Fruit fly (Drosophila melanogaster) whole organism, embryonic: Measurements from ENCODE around the gene Pdcd4.

Experiments used
- Atf6 ChIP-seq: fragments of 200-800 bp; sonication (Bioruptor generic); IDR thresholded peaks from 2 replicates; pipeline ENCODE4 v1.3.6; 2022; ENCODE audit warnings: missing biosample characterization, missing genetic modification characterization
- Blimp-1 ChIP-seq: fragments of 200-800 bp; sonication (Bioruptor generic); optimal IDR thresholded peaks from 3 replicates; lab custom pipeline; 2018; ENCODE audit warnings: missing biosample characterization, missing genetic modification characterization, mild to moderate bottlenecking, moderate library complexity, missing genetic modification reagents
- CG10366 ChIP-seq: fragments of 200-800 bp; sonication (Bioruptor generic); IDR thresholded peaks from 2 replicates; pipeline ENCODE4 v1.3.6; 2022; ENCODE audit warnings: missing biosample characterization, missing genetic modification characterization
- CG10462 ChIP-seq: fragments of 200-800 bp; sonication (Bioruptor generic); optimal IDR thresholded peaks from 2 replicates; lab custom pipeline; 2016; ENCODE audit warnings: missing biosample characterization, missing genetic modification characterization
- CG11695 ChIP-seq: fragments of 200-800 bp; sonication (Bioruptor generic); IDR thresholded peaks from 3 replicates; pipeline ENCODE4 v1.3.6; 2022; ENCODE audit warnings: missing biosample characterization, missing genetic modification characterization
- CG12104 ChIP-seq: fragments of 200-800 bp; sonication (Bioruptor generic); optimal IDR thresholded peaks from 3 replicates; lab custom pipeline; 2016; ENCODE audit warnings: missing biosample characterization, missing genetic modification characterization
- CG12659 ChIP-seq: fragments of 200-800 bp; sonication (Bioruptor generic); optimal IDR thresholded peaks from 3 replicates; lab custom pipeline; 2017; ENCODE audit warnings: mild to moderate bottlenecking, missing biosample characterization, missing genetic modification reagents, missing genetic modification characterization
- CG1529 ChIP-seq: fragments of 200-800 bp; sonication (Bioruptor generic); optimal IDR thresholded peaks from 3 replicates; lab custom pipeline; 2018; ENCODE audit warnings: missing biosample characterization, missing genetic modification characterization
- CG17385 ChIP-seq: fragments of 200-800 bp; sonication (Bioruptor generic); optimal IDR thresholded peaks from 3 replicates; lab custom pipeline; 2018; ENCODE audit warnings: missing biosample characterization, mild to moderate bottlenecking, missing genetic modification characterization
- CG17912 ChIP-seq: fragments of 200-800 bp; sonication (Bioruptor generic); optimal IDR thresholded peaks from 2 replicates; lab custom pipeline; 2018; ENCODE audit warnings: missing biosample characterization, mild to moderate bottlenecking, missing genetic modification characterization
- CG18599 ChIP-seq: fragments of 200-800 bp; sonication (Bioruptor generic); optimal IDR thresholded peaks from 3 replicates; lab custom pipeline; 2017; ENCODE audit warnings: missing biosample characterization, missing genetic modification characterization, mild to moderate bottlenecking, moderate library complexity, missing genetic modification reagents
- CG2678 ChIP-seq: fragments of 200-800 bp; sonication (Bioruptor generic); optimal IDR thresholded peaks from 3 replicates; lab custom pipeline; 2019; ENCODE audit warnings: missing biosample characterization, mild to moderate bottlenecking, missing genetic modification characterization, moderate library complexity
- CG31441 ChIP-seq: fragments of 200-800 bp; sonication (Bioruptor generic); IDR thresholded peaks from 2 replicates; pipeline ENCODE4 v1.3.6; 2022; ENCODE audit warnings: missing biosample characterization, missing genetic modification characterization
- CG34422 ChIP-seq: fragments of 200-800 bp; sonication (Bioruptor generic); IDR thresholded peaks from 3 replicates; pipeline ENCODE4 v1.3.6; 2022; ENCODE audit warnings: missing biosample characterization, missing genetic modification characterization
- CG3838 ChIP-seq: fragments of 200-800 bp; sonication (Bioruptor generic); optimal IDR thresholded peaks from 3 replicates; lab custom pipeline; 2016; ENCODE audit warnings: missing biosample characterization, missing genetic modification characterization
- CG4404 ChIP-seq: fragments of 200-800 bp; sonication (Bioruptor generic); IDR thresholded peaks from 2 replicates; pipeline ENCODE4 v1.3.6; 2022; ENCODE audit warnings: missing biosample characterization, missing genetic modification characterization
- CG7786 ChIP-seq: fragments of 200-800 bp; sonication (Bioruptor generic); optimal IDR thresholded peaks from 2 replicates; lab custom pipeline; 2016; ENCODE audit warnings: missing biosample characterization, missing genetic modification characterization
- CG9437 ChIP-seq: fragments of 200-800 bp; sonication (Bioruptor generic); optimal IDR thresholded peaks from 2 replicates; lab custom pipeline; 2018; ENCODE audit warnings: missing biosample characterization, mild to moderate bottlenecking, missing genetic modification characterization
- CG9727 ChIP-seq: fragments of 200-800 bp; sonication (Bioruptor generic); optimal IDR thresholded peaks from 3 replicates; lab custom pipeline; 2017; ENCODE audit warnings: missing biosample characterization, mild to moderate bottlenecking, missing genetic modification characterization
- Doc2 ChIP-seq: fragments of 200-800 bp; sonication (Bioruptor generic); IDR thresholded peaks from 2 replicates; pipeline ENCODE4 v1.3.6; 2022; ENCODE audit warnings: missing biosample characterization, missing genetic modification characterization
- Dp ChIP-seq: fragments of 200-800 bp; sonication (Bioruptor generic); optimal IDR thresholded peaks from 2 replicates; lab custom pipeline; 2018; ENCODE audit warnings: missing biosample characterization, mild to moderate bottlenecking, missing genetic modification characterization, moderate library complexity
- E2f1 ChIP-seq: fragments of 200-800 bp; sonication (Bioruptor generic); IDR thresholded peaks from 2 replicates; pipeline ENCODE4 v1.3.6; 2022; ENCODE audit warnings: missing biosample characterization, missing genetic modification characterization
- Fer2 ChIP-seq: fragments of 200-800 bp; sonication (Bioruptor generic); optimal IDR thresholded peaks from 2 replicates; lab custom pipeline; 2018; ENCODE audit warnings: missing biosample characterization, mild to moderate bottlenecking, missing genetic modification characterization, moderate library complexity
- Gug ChIP-seq: fragments of 200-800 bp; sonication (Bioruptor generic); IDR thresholded peaks from 4 replicates; pipeline ENCODE4 v1.3.6; 2022; ENCODE audit warnings: missing biosample characterization, missing genetic modification characterization
- HLH54F ChIP-seq: fragments of 200-800 bp; sonication (Bioruptor generic); optimal IDR thresholded peaks from 3 replicates; lab custom pipeline; 2016; ENCODE audit warnings: missing biosample characterization, missing genetic modification characterization
- Hr3 ChIP-seq: fragments of 200-800 bp; sonication (Bioruptor generic); optimal IDR thresholded peaks from 3 replicates; lab custom pipeline; 2016; ENCODE audit warnings: missing biosample characterization, missing genetic modification characterization
- Hsf ChIP-seq: fragments of 200-800 bp; sonication (Bioruptor generic); optimal IDR thresholded peaks from 3 replicates; lab custom pipeline; 2016; ENCODE audit warnings: missing biosample characterization, missing genetic modification characterization
- Kr ChIP-seq: fragments of 200-800 bp; sonication (Bioruptor generic); optimal IDR thresholded peaks from 2 replicates; lab custom pipeline; 2017; ENCODE audit warnings: missing biosample characterization, mild to moderate bottlenecking, missing genetic modification characterization
- MTF-1 ChIP-seq: fragments of 200-800 bp; sonication (Bioruptor generic); optimal IDR thresholded peaks from 2 replicates; lab custom pipeline; 2018; ENCODE audit warnings: missing biosample characterization, mild to moderate bottlenecking, missing genetic modification characterization, borderline replicate concordance
- Nf-YB ChIP-seq: fragments of 200-800 bp; sonication (Bioruptor generic); optimal IDR thresholded peaks from 3 replicates; lab custom pipeline; 2019; ENCODE audit warnings: missing biosample characterization, mild to moderate bottlenecking, missing genetic modification characterization, moderate library complexity
- Nf-YC ChIP-seq: fragments of 200-800 bp; optimal IDR thresholded peaks from 3 replicates; lab custom pipeline; 2019; ENCODE audit warnings: missing biosample characterization, mild to moderate bottlenecking, missing genetic modification characterization, moderate library complexity
- Rx ChIP-seq: fragments of 200-800 bp; sonication (Bioruptor generic); IDR thresholded peaks from 2 replicates; pipeline ENCODE4 v1.3.6; 2022; ENCODE audit warnings: missing biosample characterization, missing genetic modification characterization
- Sox100B ChIP-seq: fragments of 200-800 bp; sonication (Bioruptor generic); optimal IDR thresholded peaks from 3 replicates; lab custom pipeline; 2018; ENCODE audit warnings: missing biosample characterization, mild to moderate bottlenecking, missing genetic modification characterization
- Sox102F ChIP-seq: fragments of 200-800 bp; sonication (Bioruptor generic); optimal IDR thresholded peaks from 2 replicates; lab custom pipeline; 2018; ENCODE audit warnings: missing biosample characterization, mild to moderate bottlenecking, missing genetic modification characterization, moderate library complexity
- chinmo ChIP-seq: fragments of 200-800 bp; sonication (Bioruptor generic); IDR thresholded peaks from 4 replicates; pipeline ENCODE4 v1.3.6; 2022; ENCODE audit warnings: missing biosample characterization, missing genetic modification characterization; ENCODE audit not compliant: partially characterized antibody
- chn ChIP-seq: fragments of 200-800 bp; sonication (Bioruptor generic); optimal IDR thresholded peaks from 2 replicates; lab custom pipeline; 2016; ENCODE audit warnings: missing biosample characterization, missing genetic modification characterization
- dan ChIP-seq: fragments of 200-800 bp; sonication (Bioruptor generic); IDR thresholded peaks from 2 replicates; pipeline ENCODE4 v1.3.6; 2022; ENCODE audit warnings: missing biosample characterization, missing genetic modification characterization
- dati ChIP-seq: fragments of 200-800 bp; sonication (Bioruptor generic); IDR thresholded peaks from 2 replicates; pipeline ENCODE4 v1.3.6; 2022; ENCODE audit warnings: missing biosample characterization, missing genetic modification characterization
- en ChIP-seq: fragments of 200-800 bp; sonication (Bioruptor generic); optimal IDR thresholded peaks from 2 replicates; lab custom pipeline; 2016; ENCODE audit warnings: missing biosample characterization, missing genetic modification characterization
- gro ChIP-seq: fragments of 200-800 bp; sonication (Bioruptor generic); optimal IDR thresholded peaks from 2 replicates; lab custom pipeline; 2016; ENCODE audit warnings: missing biosample characterization, missing genetic modification characterization
- gsb-n ChIP-seq: fragments of 200-800 bp; sonication (Bioruptor generic); optimal IDR thresholded peaks from 3 replicates; lab custom pipeline; 2018; ENCODE audit warnings: missing biosample characterization, mild to moderate bottlenecking, missing genetic modification characterization
- kay ChIP-seq: fragments of 200-800 bp; sonication (Bioruptor generic); optimal IDR thresholded peaks from 2 replicates; lab custom pipeline; 2016; ENCODE audit warnings: missing biosample characterization, missing genetic modification characterization
- lab ChIP-seq: fragments of 200-800 bp; sonication (Bioruptor generic); optimal IDR thresholded peaks from 3 replicates; lab custom pipeline; 2017; ENCODE audit warnings: missing biosample characterization, missing genetic modification characterization, mild to moderate bottlenecking, moderate library complexity, missing genetic modification reagents
- lbe ChIP-seq: fragments of 200-800 bp; sonication (Bioruptor generic); optimal IDR thresholded peaks from 2 replicates; lab custom pipeline; 2016; ENCODE audit warnings: missing biosample characterization, mild to moderate bottlenecking, missing genetic modification characterization
- mld ChIP-seq: fragments of 200-800 bp; sonication (Bioruptor generic); IDR thresholded peaks from 3 replicates; pipeline ENCODE4 v1.3.6; 2022; ENCODE audit warnings: missing biosample characterization, missing genetic modification characterization; ENCODE audit not compliant: partially characterized antibody
- nerfin-2 ChIP-seq: fragments of 200-800 bp; sonication (Bioruptor generic); IDR thresholded peaks from 2 replicates; pipeline ENCODE4 v1.3.6; 2022; ENCODE audit warnings: missing biosample characterization, missing genetic modification characterization; ENCODE audit not compliant: partially characterized antibody
- sens ChIP-seq: fragments of 200-800 bp; sonication (Bioruptor generic); peaks from one replicate; lab custom pipeline; 2016; ENCODE audit warnings: missing biosample characterization, missing genetic modification characterization
- sima ChIP-seq: fragments of 200-800 bp; sonication (Bioruptor generic); optimal IDR thresholded peaks from 2 replicates; lab custom pipeline; 2016; ENCODE audit warnings: missing biosample characterization, missing genetic modification characterization
- slou ChIP-seq: fragments of 200-800 bp; sonication (Bioruptor generic); optimal IDR thresholded peaks from 3 replicates; lab custom pipeline; 2016; ENCODE audit warnings: missing biosample characterization, missing genetic modification characterization
- so ChIP-seq: fragments of 200-800 bp; sonication (Bioruptor generic); IDR thresholded peaks from 3 replicates; pipeline ENCODE4 v1.3.6; 2022; ENCODE audit warnings: missing biosample characterization, missing genetic modification characterization
- tup ChIP-seq: fragments of 200-800 bp; sonication (Bioruptor generic); optimal IDR thresholded peaks from 2 replicates; lab custom pipeline; 2016; ENCODE audit warnings: missing biosample characterization, mild to moderate bottlenecking, missing genetic modification characterization, moderate library complexity
- yki ChIP-seq: fragments of >200 bp; optimal IDR thresholded peaks from 3 replicates; lab custom pipeline; 2018

Gene Pdcd4

dm6 chrX:13783534-13783949, 28.3 kb upstream of the Pdcd4 start, which contains the start of gene inaE (continued):
- TF ChIP-seq CG34422 (no peak), CG12659 (GFP tag; lab: Kevin White, UChicago) (peak; percentile 46), CG31441 (peak; percentile 11; the same call in 1 of the 2 replicates), dati (GFP tag; lab: Robert Waterston, UW) (no peak), CG9727 (GFP tag; lab: Kevin White, UChicago) (no peak), en (GFP tag; lab: Kevin White, UChicago) (no peak), Nf-YC (tag; lab: Kevin White, UChicago) (peak; percentile 17), Kr (GFP tag; lab: Kevin White, UChicago) (no peak), HLH54F (GFP tag; lab: Kevin White, UChicago) (no peak), Sox100B (GFP tag; lab: Kevin White, UChicago) (no peak), Nf-YB (GFP tag; lab: Kevin White, UChicago) (no peak), CG10366 (GFP tag; lab: Robert Waterston, UW) (no peak), Doc2 (GFP tag; lab: Robert Waterston, UW) (no peak), Fer2 (tag; lab: Kevin White, UChicago) (no peak), CG17385 (no peak), slou (GFP tag; lab: Kevin White, UChicago) (no peak), CG12104 (GFP tag; lab: Kevin White, UChicago) (no peak), gsb-n (tag; lab: Kevin White, UChicago) (no peak), so (GFP tag; lab: Robert Waterston, UW) (no peak), lab (peak; percentile 39), CG17912 (GFP tag; lab: Kevin White, UChicago) (peak; percentile 14), CG3838 (GFP tag; lab: Kevin White, UChicago) (no peak), E2f1 (GFP tag; lab: Robert Waterston, UW) (no peak), Gug (GFP tag; lab: Robert Waterston, UW) (no peak), Atf6 (GFP tag; lab: Robert Waterston, UW) (peak; percentile 37; the same call in 1 of the 2 replicates), sens (GFP tag; lab: Kevin White, UChicago) (peak; percentile 57), MTF-1 (no peak), chinmo (GFP tag; lab: Robert Waterston, UW) (0 out of 4 replicates have a peak, but pooled peaks have one; percentile 63), lbe (GFP tag; lab: Kevin White, UChicago) (no peak), yki (lab: Kevin White, UChicago) (no peak), dan (no peak), CG1529 (GFP tag; lab: Kevin White, UChicago) (no peak), sima (no peak), nerfin-2 (GFP tag; lab: Robert Waterston, UW) (peak; percentile 73), CG9437 (GFP tag; lab: Kevin White, UChicago) (no peak), Blimp-1 (GFP tag; lab: Kevin White, UChicago) (peak; percentile 94), CG2678 (tag; lab: Kevin White, UChicago) (peak; percentile 11), chn (GFP tag; lab: Kevin White, UChicago) (no peak), CG11695 (GFP tag; lab: Robert Waterston, UW) (no peak), CG4404 (no peak), Rx (GFP tag; lab: Robert Waterston, UW) (no peak), Sox102F (GFP tag; lab: Kevin White, UChicago) (no peak), mld (GFP tag; lab: Robert Waterston, UW) (peak; percentile 63; the same call in 2 of the 3 replicates), CG7786 (GFP tag; lab: Kevin White, UChicago) (no peak), CG18599 (GFP tag; lab: Kevin White, UChicago) (no peak), Hr3 (no peak), CG10462 (GFP tag; lab: Kevin White, UChicago) (no peak), tup (GFP tag; lab: Kevin White, UChicago) (no peak), gro (GFP tag; lab: Kevin White, UChicago) (peak; percentile 38), Dp (peak; percentile 84), Hsf (GFP tag; lab: Kevin White, UChicago) (no peak), kay (GFP tag; lab: Kevin White, UChicago) (no peak)
